Fruit fly (Drosophila melanogaster): ENCODE results near the gene CG43056.
A peak's percentile ranks its signal among the peaks of the same experiment; 100 is the strongest.

Gene CG43056

DNA sequence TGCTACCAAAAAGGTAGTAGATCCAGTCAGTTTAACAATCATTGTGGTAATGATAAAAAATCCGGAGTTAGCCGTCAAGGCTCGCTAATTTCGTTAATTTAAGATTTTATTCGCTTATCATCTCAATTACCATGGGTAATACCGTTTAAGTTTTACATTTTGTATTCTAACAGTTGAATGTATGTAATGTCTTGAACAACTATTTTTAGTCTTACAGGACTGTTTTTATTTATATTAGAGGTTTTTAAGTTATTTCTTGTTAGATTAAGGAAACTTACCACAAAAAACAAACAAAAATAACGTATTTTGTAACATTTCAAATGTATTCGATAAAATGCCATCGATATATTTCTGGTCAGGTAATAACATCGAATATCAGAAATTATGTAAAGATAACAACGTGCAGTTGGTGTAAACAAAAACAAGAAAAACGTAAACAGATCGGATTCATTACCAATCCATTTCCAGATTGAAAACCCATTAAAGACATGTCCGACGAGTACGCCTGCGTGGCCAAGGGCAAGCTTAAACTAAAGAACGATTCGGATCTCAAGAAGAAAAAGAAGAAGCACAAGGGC lies 4.5 kb downstream of the CG43056 start, which contains the start of the genes Sfp24F and CG15432 (continued):
- peak; percentile 43; the same call in 1 of the 3 replicates for TF ChIP-seq CG16813 (GFP tag; IDR thresholded peaks at IDR 0.05; ENCODE audit: partially characterized antibody)
- TF ChIP-seq CG13123 (GFP tag; optimal IDR thresholded peaks at IDR 0.05): no peak
- TF ChIP-seq MESR4 (GFP tag; optimal IDR thresholded peaks at IDR 0.05): peak; percentile 30
- no peak for TF ChIP-seq sna (GFP tag; IDR thresholded peaks at IDR 0.05; ENCODE audit: partially characterized antibody)
- TF ChIP-seq Dref (GFP tag; IDR thresholded peaks at IDR 0.05): peak; percentile 83
- TF ChIP-seq CG9437 (GFP tag; optimal IDR thresholded peaks at IDR 0.05): peak; percentile 94
- TF ChIP-seq ftz-f1 (GFP tag; optimal IDR thresholded peaks at IDR 0.05): no peak
- peak; percentile 73 for TF ChIP-seq HLH4C (GFP tag; IDR thresholded peaks at IDR 0.05; ENCODE audit: partially characterized antibody)
- TF ChIP-seq Myb (GFP tag; optimal IDR thresholded peaks at IDR 0.05): peak; percentile 94
- TF ChIP-seq trem (tag; optimal IDR thresholded peaks at IDR 0.05): peak; percentile 43
- no peak for TF ChIP-seq ERR (GFP tag; optimal IDR thresholded peaks at IDR 0.05)
- no peak for TF ChIP-seq CG31365 (tag; optimal IDR thresholded peaks at IDR 0.05)
- TF ChIP-seq Tbp (GFP tag; optimal IDR thresholded peaks at IDR 0.05): no peak
- TF ChIP-seq Dll (GFP tag; IDR thresholded peaks at IDR 0.05; ENCODE audit: partially characterized antibody): peak; percentile 73
- peak; percentile 76 for TF ChIP-seq CG30020 (tag; optimal IDR thresholded peaks at IDR 0.05)
- TF ChIP-seq CG10267 (tag; optimal IDR thresholded peaks at IDR 0.05): peak; percentile 26
- peak; percentile 39; the same call in 1 of the 3 replicates for TF ChIP-seq Opbp (GFP tag; IDR thresholded peaks at IDR 0.05; ENCODE audit: partially characterized antibody)
- no peak for TF ChIP-seq Mes4 (GFP tag; optimal IDR thresholded peaks at IDR 0.05)
- TF ChIP-seq CG11560 (tag; IDR thresholded peaks at IDR 0.05): peak; percentile 98
- peak; percentile 27 for TF ChIP-seq slp2 (GFP tag; optimal IDR thresholded peaks at IDR 0.05)
- TF ChIP-seq fu2 (GFP tag; optimal IDR thresholded peaks at IDR 0.05): no peak
- TF ChIP-seq Bgb (GFP tag; IDR thresholded peaks at IDR 0.05; ENCODE audit: partially characterized antibody): peak; percentile 59
- TF ChIP-seq pita (GFP tag; optimal IDR thresholded peaks at IDR 0.05): no peak
- TF ChIP-seq CG12659 (GFP tag; optimal IDR thresholded peaks at IDR 0.05): peak; percentile 8
- TF ChIP-seq Dp (GFP tag; optimal IDR thresholded peaks at IDR 0.05): peak; percentile 67
- TF ChIP-seq hbn (GFP tag; IDR thresholded peaks at IDR 0.05; ENCODE audit: partially characterized antibody): peak; percentile 46
- TF ChIP-seq zf30C (GFP tag; optimal IDR thresholded peaks at IDR 0.05): no peak
- no peak for TF ChIP-seq kay (GFP tag; optimal IDR thresholded peaks at IDR 0.05)
- TF ChIP-seq CG34224 (GFP tag; IDR thresholded peaks at IDR 0.05; ENCODE audit: partially characterized antibody): peak; percentile 63; the same call in 2 of the 3 replicates
- TF ChIP-seq emc (GFP tag; optimal IDR thresholded peaks at IDR 0.05): no peak
- TF ChIP-seq BtbVII (GFP tag; optimal IDR thresholded peaks at IDR 0.05): no peak
- no peak for TF ChIP-seq CG7372 (GFP tag; IDR thresholded peaks at IDR 0.05)
- no peak for TF ChIP-seq CG11247 (GFP tag; IDR thresholded peaks at IDR 0.05)
- TF ChIP-seq pho (GFP tag; optimal IDR thresholded peaks at IDR 0.05): no peak
- no peak for TF ChIP-seq CG4730 (GFP tag; IDR thresholded peaks at IDR 0.05)
- no peak for TF ChIP-seq Xrp1 (GFP tag; IDR thresholded peaks at IDR 0.05)
- TF ChIP-seq CG18262 (tag; optimal IDR thresholded peaks at IDR 0.05): no peak
- peak; percentile 77 for TF ChIP-seq CG13287 (GFP tag; IDR thresholded peaks at IDR 0.05; ENCODE audit: partially characterized antibody)
- peak; percentile 76 for TF ChIP-seq E2f2 (GFP tag; IDR thresholded peaks at IDR 0.05)
- peak; percentile 72 for TF ChIP-seq CG2116 (GFP tag; optimal IDR thresholded peaks at IDR 0.05)
- TF ChIP-seq BEAF-32 (GFP tag; optimal IDR thresholded peaks at IDR 0.05): peak; percentile 62
- TF ChIP-seq stwl (tag; optimal IDR thresholded peaks at IDR 0.05): peak; percentile 83
- TF ChIP-seq Doc3 (GFP tag; IDR thresholded peaks at IDR 0.05; ENCODE audit: partially characterized antibody): 0 out of 3 replicates have a peak, but pooled peaks have one; percentile 34
- peak; percentile 99 for TF ChIP-seq CG1603 (tag; optimal IDR thresholded peaks at IDR 0.05)
- 0 out of 2 replicates have a peak, but pooled peaks have one; percentile 11 for TF ChIP-seq ato (GFP tag; IDR thresholded peaks at IDR 0.05; ENCODE audit: partially characterized antibody)

Data from whole organism, embryonic.